Worm (Caenorhabditis elegans) whole organism, L4 larva: Measurements from ENCODE around the gene dop-5.

ENCODE experiments used
- ZK546.5 ChIP-seq, 2 experiments: sonication (generic microtip); optimal IDR thresholded peaks; 2 replicates each; lab custom pipeline; 2017; ENCODE audit warnings: missing biosample characterization in 2 of 2, missing genetic modification characterization in 2 of 2
- jun-1 ChIP-seq: fragments of 150-350 bp; optimal IDR thresholded peaks from 2 replicates; lab custom pipeline; 2014; ENCODE audit warnings: missing biosample characterization, missing genetic modification reagents, missing genetic modification characterization
- unc-62 ChIP-seq, 3 experiments: fragments of 150-350 bp in 1 of 3; sonication (generic microtip); optimal IDR thresholded peaks in 2 of 3; peaks in 1 of 3; 1 replicate in 1 of 3; 2 replicates in 2 of 3; lab custom pipeline; 2014 to 2017; ENCODE audit warnings: missing biosample characterization in 3 of 3, missing genetic modification characterization in 3 of 3, missing genetic modification reagents in 3 of 3, missing genotype in 1 of 3
- zag-1 ChIP-seq: fragments of 150-350 bp; optimal IDR thresholded peaks from 2 replicates; lab custom pipeline; 2014; ENCODE audit warnings: missing biosample characterization, missing genetic modification characterization

- no peak for TF ChIP-seq ZK546.5 (tag; optimal IDR thresholded peaks at IDR 0.05; lab: Kevin White, UChicago)
- no peak for TF ChIP-seq unc-62 (GFP tag; optimal IDR thresholded peaks at IDR 0.05 in 1 of 2; lab: Kevin White, UChicago)
- TF ChIP-seq unc-62 (tag; optimal IDR thresholded peaks at IDR 0.05; lab: Kevin White, UChicago) = no peak
- no peak for TF ChIP-seq jun-1
- TF ChIP-seq zag-1 (tag; lab: Kevin White, UChicago) = no peak
Measured at ce11 chrV:11372284-11372878, 6.4 kb upstream of the dop-5 start.
